Worm (Caenorhabditis elegans) whole organism, young adult: Measurements from ENCODE around the gene dis-3.

ENCODE experiments used
- B0019.2 ChIP-seq: fragments of 200-800 bp; sonication (Bioruptor generic); conservative IDR thresholded peaks from 2 replicates; pipeline ENCODE4 v1.3.6; 2022; ENCODE audit warnings: missing genetic modification reagents, missing genetic modification characterization, missing compliant biosample characterization
- F37B4.10 ChIP-seq: fragments of 200-800 bp; sonication (Bioruptor generic); IDR thresholded peaks from 2 replicates; pipeline ENCODE4 v1.3.6; 2022; ENCODE audit warnings: missing genetic modification characterization, missing compliant biosample characterization
- F55B11.4 ChIP-seq: sonication (generic microtip); optimal IDR thresholded peaks from 2 replicates; lab custom pipeline; 2016; ENCODE audit warnings: missing compliant biosample characterization, missing genetic modification characterization, borderline replicate concordance; ENCODE audit not compliant: insufficient read depth
- F57A8.1 ChIP-seq: fragments of 200-800 bp; sonication (Bioruptor generic); optimal IDR thresholded peaks from 2 replicates; lab custom pipeline; 2018; ENCODE audit warnings: mild to moderate bottlenecking, missing genetic modification characterization, moderate library complexity, missing compliant biosample characterization
- T26A5.8 ChIP-seq: sonication (generic microtip); optimal IDR thresholded peaks from 2 replicates; lab custom pipeline; 2016; ENCODE audit warnings: missing genetic modification characterization, missing compliant biosample characterization
- Y56A3A.18 ChIP-seq: fragments of 200-800 bp; sonication (Bioruptor generic); IDR thresholded peaks from 2 replicates; pipeline ENCODE4 v1.3.6; 2022; ENCODE audit warnings: missing genetic modification reagents, missing genetic modification characterization, missing compliant biosample characterization
- Y79H2A.3 ChIP-seq: fragments of 200-800 bp; sonication (Bioruptor generic); conservative IDR thresholded peaks from 2 replicates; pipeline ENCODE4 v1.3.6; 2022; ENCODE audit warnings: missing genetic modification reagents, missing genetic modification characterization, missing compliant biosample characterization
- ama-1 ChIP-seq, 3 experiments: fragments of 150-350 bp in 1 of 3; sonication (generic microtip) in 2 of 3; optimal IDR thresholded peaks; 2 replicates each; lab custom pipeline; 2014 to 2018; ENCODE audit warnings: missing biosample characterization in 2 of 3, missing genetic modification characterization in 2 of 3, missing genetic modification reagents in 2 of 3
- bed-1 ChIP-seq: fragments of 200-800 bp; sonication (Bioruptor generic); IDR thresholded peaks from 2 replicates; pipeline ENCODE4 v1.3.6; 2022; ENCODE audit warnings: missing genetic modification reagents, missing genetic modification characterization, missing compliant biosample characterization
- ccch-3 ChIP-seq: fragments of 200-800 bp; sonication (Bioruptor generic); optimal IDR thresholded peaks from 2 replicates; lab custom pipeline; 2018; ENCODE audit warnings: mild to moderate bottlenecking, missing genetic modification characterization, missing compliant biosample characterization
- ceh-100 ChIP-seq: fragments of 200-800 bp; sonication (Bioruptor generic); IDR thresholded peaks from 2 replicates; pipeline ENCODE4 v1.3.6; 2022; ENCODE audit warnings: missing genetic modification reagents, missing genetic modification characterization, missing compliant biosample characterization
- ceh-27 ChIP-seq: fragments of 200-800 bp; sonication (Bioruptor generic); optimal IDR thresholded peaks from 2 replicates; lab custom pipeline; 2018; ENCODE audit warnings: mild to moderate bottlenecking, missing genetic modification characterization, moderate library complexity, missing compliant biosample characterization
- ceh-40 ChIP-seq: fragments of 200-800 bp; sonication (Bioruptor generic); IDR thresholded peaks from 2 replicates; pipeline ENCODE4 v1.3.6; 2022; ENCODE audit warnings: missing genetic modification characterization, missing compliant biosample characterization
- ceh-58 ChIP-seq: fragments of 200-800 bp; sonication (Bioruptor generic); IDR thresholded peaks from 2 replicates; pipeline ENCODE4 v1.3.6; 2022; ENCODE audit warnings: missing genetic modification characterization, missing compliant biosample characterization
- chd-7 ChIP-seq: sonication (generic microtip); optimal IDR thresholded peaks from 2 replicates; lab custom pipeline; 2016; ENCODE audit warnings: mild to moderate bottlenecking, missing genetic modification characterization, moderate library complexity, missing compliant biosample characterization
- dox-1 ChIP-seq: fragments of 200-800 bp; sonication (Bioruptor generic); IDR thresholded peaks from 2 replicates; pipeline ENCODE4 v1.3.6; 2022; ENCODE audit warnings: missing genetic modification reagents, missing genetic modification characterization, missing compliant biosample characterization
- egl-18 ChIP-seq: fragments of 200-800 bp; sonication (Bioruptor generic); IDR thresholded peaks from 2 replicates; pipeline ENCODE4 v1.3.6; 2022; ENCODE audit warnings: missing genetic modification reagents, missing genetic modification characterization, missing compliant biosample characterization
- egl-44 ChIP-seq: fragments of 200-800 bp; sonication (Bioruptor generic); IDR thresholded peaks from 2 replicates; pipeline ENCODE4 v1.3.6; 2022; ENCODE audit warnings: missing genetic modification reagents, missing genetic modification characterization, missing compliant biosample characterization
- ets-4 ChIP-seq: fragments of 200-800 bp; sonication (Bioruptor generic); optimal IDR thresholded peaks from 2 replicates; lab custom pipeline; 2018; ENCODE audit warnings: mild to moderate bottlenecking, missing genetic modification characterization, missing compliant biosample characterization
- fkh-3 ChIP-seq: sonication (generic microtip); optimal IDR thresholded peaks from 2 replicates; lab custom pipeline; 2016; ENCODE audit warnings: mild to moderate bottlenecking, missing genetic modification characterization, missing compliant biosample characterization
- him-1 ChIP-seq: sonication (generic microtip); optimal IDR thresholded peaks from 2 replicates; lab custom pipeline; 2016; ENCODE audit warnings: missing genotype, missing genetic modification reagents, missing genetic modification characterization, missing compliant biosample characterization
- hlh-12 ChIP-seq: sonication (generic microtip); optimal IDR thresholded peaks from 2 replicates; lab custom pipeline; 2016; ENCODE audit warnings: missing genetic modification characterization, missing compliant biosample characterization
- hmg-20 ChIP-seq: fragments of 200-800 bp; sonication (Bioruptor generic); IDR thresholded peaks from 2 replicates; pipeline ENCODE4 v1.3.6; 2022; ENCODE audit warnings: missing genetic modification reagents, missing genetic modification characterization, missing compliant biosample characterization
- let-526 ChIP-seq: fragments of 200-800 bp; sonication (Bioruptor generic); IDR thresholded peaks from 2 replicates; pipeline ENCODE4 v1.3.6; 2022; ENCODE audit warnings: missing genetic modification reagents, missing genetic modification characterization, missing compliant biosample characterization
- lin-26 ChIP-seq: fragments of 200-800 bp; sonication (Bioruptor generic); IDR thresholded peaks from 2 replicates; pipeline ENCODE4 v1.3.6; 2022; ENCODE audit warnings: missing genetic modification reagents, missing genetic modification characterization, missing compliant biosample characterization
- lir-1 ChIP-seq: fragments of 200-800 bp; sonication (Bioruptor generic); conservative IDR thresholded peaks from 2 replicates; pipeline ENCODE4 v1.3.6; 2022; ENCODE audit warnings: missing genetic modification reagents, missing genetic modification characterization, missing compliant biosample characterization
- madf-3 ChIP-seq: fragments of 200-800 bp; sonication (Bioruptor generic); IDR thresholded peaks from 2 replicates; pipeline ENCODE4 v1.3.6; 2022; ENCODE audit warnings: missing genetic modification reagents, missing genetic modification characterization, missing compliant biosample characterization
- nfya-1 ChIP-seq: sonication (generic microtip); optimal IDR thresholded peaks from 2 replicates; lab custom pipeline; 2017; ENCODE audit warnings: antibody characterized with exemption, missing compliant biosample characterization, missing genetic modification characterization, borderline replicate concordance; ENCODE audit not compliant: insufficient read depth
- nfya-2 ChIP-seq: fragments of 200-800 bp; sonication (Bioruptor generic); IDR thresholded peaks from 2 replicates; pipeline ENCODE4 v1.3.6; 2022; ENCODE audit warnings: missing genetic modification reagents, missing genetic modification characterization, missing compliant biosample characterization
- nhr-90 ChIP-seq: sonication (generic microtip); optimal IDR thresholded peaks from 2 replicates; lab custom pipeline; 2016; ENCODE audit warnings: missing genotype, mild to moderate bottlenecking, missing genetic modification characterization, missing compliant biosample characterization
- pbrm-1 ChIP-seq: fragments of 200-800 bp; sonication (Bioruptor generic); IDR thresholded peaks from 2 replicates; pipeline ENCODE4 v1.3.6; 2022; ENCODE audit warnings: missing genetic modification reagents, missing genetic modification characterization, missing compliant biosample characterization
- repo-1 ChIP-seq: sonication (generic microtip); optimal IDR thresholded peaks from 2 replicates; lab custom pipeline; 2017; ENCODE audit warnings: mild to moderate bottlenecking, missing genetic modification characterization, missing compliant biosample characterization
- rpc-1 ChIP-seq, 2 experiments: fragments of 150-350 bp in 1 of 2; sonication (generic microtip) in 1 of 2; optimal IDR thresholded peaks; 2 replicates each; lab custom pipeline; 2014 to 2018; ENCODE audit warnings: missing biosample characterization in 1 of 2, missing genetic modification characterization in 1 of 2, missing genetic modification reagents in 1 of 2, missing genotype in 1 of 2
- sdz-38 ChIP-seq: sonication (generic microtip); optimal IDR thresholded peaks from 2 replicates; lab custom pipeline; 2016; ENCODE audit warnings: missing genotype, missing genetic modification characterization, missing compliant biosample characterization
- sea-2 ChIP-seq: fragments of 200-800 bp; sonication (Bioruptor generic); IDR thresholded peaks from 2 replicates; pipeline ENCODE4 v1.3.6; 2022; ENCODE audit warnings: missing genetic modification characterization, missing compliant biosample characterization
- snpc-3.4 ChIP-seq: sonication (generic microtip); optimal IDR thresholded peaks from 2 replicates; lab custom pipeline; 2017; ENCODE audit warnings: missing genetic modification characterization, mild to moderate bottlenecking, missing compliant biosample characterization, antibody characterized with exemption, moderate library complexity, missing genotype, missing genetic modification reagents
- snpc-4 ChIP-seq, 5 experiments: fragments of 150-350 bp in 1 of 5; sonication (generic microtip) in 4 of 5; optimal IDR thresholded peaks; 2 replicates each; lab custom pipeline; 2014 to 2018; ENCODE audit warnings: missing genetic modification characterization in 5 of 5, missing biosample characterization in 3 of 5, antibody characterized with exemption in 2 of 5, mild to moderate bottlenecking in 2 of 5, missing compliant biosample characterization in 2 of 5, missing genotype in 2 of 5, moderate library complexity in 2 of 5, missing genetic modification reagents in 1 of 5
- sptf-2 ChIP-seq: fragments of 200-800 bp; sonication (Bioruptor generic); optimal IDR thresholded peaks from 2 replicates; lab custom pipeline; 2018; ENCODE audit warnings: mild to moderate bottlenecking, missing genetic modification characterization, missing compliant biosample characterization
- tbp1 ChIP-seq: fragments of 200-800 bp; sonication (Bioruptor generic); optimal IDR thresholded peaks from 2 replicates; lab custom pipeline; 2018; ENCODE audit warnings: mild to moderate bottlenecking, missing genetic modification characterization, missing compliant biosample characterization
- unc-130 ChIP-seq: sonication (generic microtip); optimal IDR thresholded peaks from 2 replicates; lab custom pipeline; 2016; ENCODE audit warnings: missing genetic modification reagents, missing genetic modification characterization, missing compliant biosample characterization
- zfh-2 ChIP-seq: fragments of 200-800 bp; sonication (Bioruptor generic); conservative IDR thresholded peaks from 2 replicates; pipeline ENCODE4 v1.3.6; 2022; ENCODE audit warnings: missing genetic modification reagents, missing genetic modification characterization, missing compliant biosample characterization
- ztf-22 ChIP-seq: fragments of 200-800 bp; sonication (Bioruptor generic); optimal IDR thresholded peaks from 2 replicates; lab custom pipeline; 2018; ENCODE audit warnings: mild to moderate bottlenecking, missing genetic modification characterization, moderate library complexity, missing compliant biosample characterization
- ztf-25 ChIP-seq: fragments of 200-800 bp; sonication (Bioruptor generic); IDR thresholded peaks from 2 replicates; pipeline ENCODE4 v1.3.6; 2022; ENCODE audit warnings: missing genetic modification reagents, missing genetic modification characterization, missing compliant biosample characterization
- ztf-3 ChIP-seq: fragments of 200-800 bp; sonication (Bioruptor generic); optimal IDR thresholded peaks from 2 replicates; lab custom pipeline; 2018; ENCODE audit warnings: mild to moderate bottlenecking, missing genetic modification characterization, missing compliant biosample characterization

Gene dis-3

ce11 chrIV:10111441-10111840, 14.4 kb downstream of the dis-3 start, which contains the start of gene spch-1:
Gene spch-1, minus strand, starts transcription at chrIV:10111541.
- no peak for TF ChIP-seq ceh-27
- no peak for TF ChIP-seq unc-130
- no peak for TF ChIP-seq F57A8.1 (GFP tag; lab: Kevin White, UChicago)
- TF ChIP-seq ccch-3 (GFP tag; lab: Kevin White, UChicago) = no peak
- TF ChIP-seq ztf-22 (GFP tag; lab: Kevin White, UChicago) = no peak
- no peak for TF ChIP-seq Y56A3A.18 (GFP tag; lab: Robert Waterston, UW)
- TF ChIP-seq ztf-25 (GFP tag; lab: Robert Waterston, UW) = no peak
- no peak for TF ChIP-seq ets-4 (GFP tag; lab: Kevin White, UChicago)
- no peak for TF ChIP-seq egl-18 (GFP tag; lab: Robert Waterston, UW)
- TF ChIP-seq Y79H2A.3 (GFP tag; lab: Robert Waterston, UW) = no peak
- TF ChIP-seq ceh-100 (GFP tag; lab: Robert Waterston, UW) = no peak
- TF ChIP-seq him-1 (tag; lab: Kevin White, UChicago) = no peak
- no peak for TF ChIP-seq sdz-38 (tag; lab: Kevin White, UChicago)
- no peak for TF ChIP-seq pbrm-1 (GFP tag; lab: Robert Waterston, UW)
- no peak for TF ChIP-seq fkh-3 (tag; lab: Kevin White, UChicago)
- no peak for TF ChIP-seq nfya-1 (tag; lab: Kevin White, UChicago)
- TF ChIP-seq F37B4.10 (GFP tag; lab: Robert Waterston, UW) = no peak

DNA sequence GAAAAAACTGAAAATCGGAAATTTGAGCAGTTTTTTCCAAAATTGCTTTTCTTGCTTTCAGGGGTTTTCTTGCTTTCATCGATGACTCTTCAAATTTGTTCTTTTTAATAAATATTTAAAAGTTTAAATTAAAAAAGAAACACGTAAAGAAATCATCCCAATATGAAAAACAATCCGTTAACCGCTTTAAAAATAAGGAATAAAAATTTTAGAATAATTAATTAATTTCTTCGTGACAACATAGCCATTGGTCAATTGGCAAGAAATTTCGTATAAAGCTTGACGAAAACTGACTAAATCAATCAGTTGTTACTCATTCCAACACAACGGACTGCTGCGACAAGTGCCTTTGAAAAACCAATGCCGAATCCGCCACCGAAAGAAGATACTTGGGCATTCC, 15.6 kb downstream of the dis-3 start, which contains the start of gene nsph-3.2:
Gene nsph-3.2 (plus strand): TSS at position 301 of the 400 bp plus-strand sequence.
- TF ChIP-seq ztf-3 = no peak
- TF ChIP-seq hlh-12 (tag; lab: Kevin White, UChicago) = no peak
- no peak for TF ChIP-seq F55B11.4
- no peak for TF ChIP-seq snpc-4 (GFP tag; optimal IDR thresholded peaks at IDR 0.05; lab: Kevin White, UChicago)
- no peak for TF ChIP-seq snpc-4 (tag; optimal IDR thresholded peaks at IDR 0.05; lab: Kevin White, UChicago)
- TF ChIP-seq Y56A3A.18 (GFP tag; lab: Robert Waterston, UW) = no peak
- no peak for TF ChIP-seq nfya-2 (GFP tag; lab: Robert Waterston, UW)
- no peak for TF ChIP-seq zfh-2 (GFP tag; lab: Robert Waterston, UW)
- TF ChIP-seq nhr-90 = no peak
- TF ChIP-seq ama-1 (optimal IDR thresholded peaks at IDR 0.05; lab: Kevin White, UChicago) = no peak
- no peak for TF ChIP-seq ama-1 (GFP tag; optimal IDR thresholded peaks at IDR 0.05; lab: Kevin White, UChicago)
- TF ChIP-seq ceh-58 (GFP tag; lab: Robert Waterston, UW) = no peak
- no peak for TF ChIP-seq T26A5.8
- no peak for TF ChIP-seq sea-2 (GFP tag; lab: Robert Waterston, UW)
- no peak for TF ChIP-seq madf-3 (GFP tag; lab: Robert Waterston, UW)
- no peak for TF ChIP-seq lir-1 (GFP tag; lab: Robert Waterston, UW)
- TF ChIP-seq egl-44 (GFP tag; lab: Robert Waterston, UW) = no peak
- no peak for TF ChIP-seq ceh-40 (GFP tag; lab: Robert Waterston, UW)
- TF ChIP-seq, all 124 proteins: peak for 0

DNA sequence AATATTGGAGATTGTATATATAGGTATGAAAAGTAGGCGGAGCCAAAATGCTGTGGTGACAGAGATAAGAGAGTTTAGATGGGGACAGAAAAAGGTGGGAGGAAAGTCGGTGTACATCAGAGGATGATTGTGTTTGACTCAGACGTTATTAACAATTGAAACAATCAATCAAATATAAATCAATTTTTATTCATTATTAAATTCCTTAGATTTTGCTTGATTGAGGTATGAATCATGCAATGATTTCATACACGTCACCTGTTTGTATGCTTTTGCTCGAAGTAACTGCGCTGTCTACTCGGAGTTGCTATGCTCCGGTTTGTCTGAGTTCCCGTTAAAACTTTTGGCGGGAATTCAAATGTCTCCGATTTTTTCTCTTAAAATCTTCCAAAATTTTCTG, 18.1 kb downstream of the dis-3 start, which contains the start of gene C04G2.10:
Gene C04G2.10 (plus strand): TSS at position 301 of the 400 bp plus-strand sequence.
- TF ChIP-seq rpc-1 (optimal IDR thresholded peaks at IDR 0.05; lab: Kevin White, UChicago) (no peak), rpc-1 (tag; optimal IDR thresholded peaks at IDR 0.05; lab: Kevin White, UChicago) (no peak), repo-1 (tag; lab: Kevin White, UChicago) (no peak), bed-1 (GFP tag; lab: Robert Waterston, UW) (no peak), let-526 (GFP tag; lab: Robert Waterston, UW) (no peak), hmg-20 (no peak), tbp1 (GFP tag; lab: Kevin White, UChicago) (no peak), nhr-90 (no peak), ccch-3 (GFP tag; lab: Kevin White, UChicago) (no peak), ceh-40 (GFP tag; lab: Robert Waterston, UW) (no peak), lin-26 (no peak), snpc-3.4 (no peak), B0019.2 (GFP tag; lab: Robert Waterston, UW) (no peak), chd-7 (tag; lab: Kevin White, UChicago) (no peak), ztf-3 (no peak), dox-1 (GFP tag; lab: Robert Waterston, UW) (no peak), F55B11.4 (no peak), sptf-2 (GFP tag; lab: Kevin White, UChicago) (no peak)
